Fruit fly (Drosophila melanogaster) Kc167 (cell line): ENCODE data around the gene SclA.

Source experiments
- Myc ChIP-seq: fragments of >200 bp; optimal IDR thresholded peaks from 2 replicates; lab custom pipeline; 2017; ENCODE audit warnings: missing external identifiers
- Sin3A ChIP-seq: fragments of >200 bp; optimal IDR thresholded peaks from 2 replicates; lab custom pipeline; 2018; ENCODE audit warnings: missing external identifiers
- h ChIP-seq: fragments of >200 bp; optimal IDR thresholded peaks from 3 replicates; lab custom pipeline; 2018; ENCODE audit warnings: missing external identifiers
- insv ChIP-seq: fragments of >200 bp; optimal IDR thresholded peaks from 3 replicates; lab custom pipeline; 2018; ENCODE audit warnings: missing external identifiers
- psq ChIP-seq: fragments of >200 bp; optimal IDR thresholded peaks from 2 replicates; lab custom pipeline; 2017; ENCODE audit warnings: missing external identifiers
- ttk ChIP-seq: sonication (Bioruptor generic); optimal IDR thresholded peaks from 2 replicates; lab custom pipeline; 2017; ENCODE audit warnings: missing external identifiers

The SclA gene

DNA sequence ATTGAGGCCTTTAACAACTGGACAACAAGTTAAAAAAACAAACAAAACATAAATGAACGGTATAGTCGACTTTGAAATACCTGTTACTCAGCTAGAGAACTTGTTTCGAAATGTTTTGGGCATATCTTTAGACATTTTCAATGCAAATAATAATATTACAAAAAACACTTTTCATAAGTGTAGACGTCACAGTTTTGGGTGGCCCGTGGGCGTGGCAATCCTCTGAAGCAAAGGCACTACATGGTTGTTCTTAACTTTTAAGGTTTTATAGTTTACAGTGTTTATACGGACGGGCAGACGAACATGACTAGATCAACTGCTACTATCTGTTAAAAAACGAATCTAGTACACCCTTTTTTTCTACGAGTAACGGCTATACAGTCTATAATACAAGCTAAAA lies 4.7 kb downstream of the SclA start:
- no peak for TF ChIP-seq psq (lab: Kevin White, UChicago)
- TF ChIP-seq Sin3A (lab: Kevin White, UChicago) = no peak
- TF ChIP-seq insv (lab: Kevin White, UChicago) = no peak
- no peak for TF ChIP-seq Myc (lab: Kevin White, UChicago)
- TF ChIP-seq h (lab: Kevin White, UChicago) = no peak
- no peak for TF ChIP-seq ttk (lab: Kevin White, UChicago)

DNA sequence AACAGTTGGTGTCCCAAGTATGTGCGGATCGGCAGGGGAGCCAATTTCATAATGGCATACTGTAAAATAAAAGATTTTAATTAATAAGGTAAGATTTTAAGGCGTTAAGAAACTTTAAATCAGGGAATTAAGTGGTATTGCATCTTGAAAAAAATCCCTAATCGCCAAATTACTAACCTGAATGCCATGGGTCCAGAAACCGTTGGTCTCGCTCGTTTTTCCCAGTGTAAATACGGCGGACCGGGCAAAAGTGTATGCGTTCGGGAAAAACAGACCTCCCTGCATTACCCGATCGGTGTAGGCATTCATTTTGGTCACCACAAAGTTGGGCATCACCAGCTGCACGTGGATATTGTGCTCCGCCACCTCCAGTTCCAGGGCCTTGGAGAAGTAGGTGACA lies 5.6 kb downstream of the SclA start:
- TF ChIP-seq h (lab: Kevin White, UChicago) (no peak), ttk (lab: Kevin White, UChicago) (no peak), insv (lab: Kevin White, UChicago) (no peak), Sin3A (lab: Kevin White, UChicago) (no peak), psq (lab: Kevin White, UChicago) (no peak), Myc (lab: Kevin White, UChicago) (no peak)

dm6 chr2L:16845179-16845578 lies 7.4 kb downstream of the SclA start:
- TF ChIP-seq h (lab: Kevin White, UChicago) (no peak), psq (lab: Kevin White, UChicago) (no peak), ttk (lab: Kevin White, UChicago) (no peak), Myc (lab: Kevin White, UChicago) (no peak), Sin3A (lab: Kevin White, UChicago) (no peak), insv (lab: Kevin White, UChicago) (no peak)

DNA sequence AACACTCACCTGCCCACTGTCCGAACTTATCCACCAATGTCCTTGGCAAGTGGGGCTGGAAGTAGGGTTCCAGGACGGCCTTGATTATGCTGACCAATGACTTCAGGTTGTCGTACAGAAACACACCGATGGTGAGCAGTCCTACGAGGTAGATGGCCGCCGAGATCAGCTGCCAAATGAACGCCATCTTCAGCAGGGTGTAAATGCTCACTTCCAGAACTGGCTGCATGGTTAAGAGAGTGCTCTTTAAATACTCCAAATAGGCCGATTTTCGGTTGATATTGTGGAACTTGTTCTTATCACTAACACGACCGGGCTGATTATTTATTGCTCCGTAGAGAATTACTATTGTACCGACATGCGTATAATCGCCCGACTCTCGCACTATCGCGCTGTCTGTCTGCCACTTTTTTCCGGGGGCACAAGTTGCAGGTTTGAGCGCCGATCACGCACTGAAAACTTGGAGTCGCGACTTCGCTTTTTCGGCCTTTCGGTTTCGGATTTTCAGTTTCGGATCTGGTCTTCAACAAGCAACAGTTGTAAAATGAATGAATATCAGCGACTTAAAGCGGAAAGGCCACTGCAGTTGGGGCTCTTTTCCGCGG lies 9.1 kb downstream of the SclA start:
- TF ChIP-seq Sin3A (lab: Kevin White, UChicago) = no peak
- no peak for TF ChIP-seq Myc (lab: Kevin White, UChicago)
- no peak for TF ChIP-seq insv (lab: Kevin White, UChicago)
- TF ChIP-seq ttk (lab: Kevin White, UChicago) = no peak
- TF ChIP-seq h (lab: Kevin White, UChicago) = no peak
- TF ChIP-seq psq (lab: Kevin White, UChicago) = no peak

DNA sequence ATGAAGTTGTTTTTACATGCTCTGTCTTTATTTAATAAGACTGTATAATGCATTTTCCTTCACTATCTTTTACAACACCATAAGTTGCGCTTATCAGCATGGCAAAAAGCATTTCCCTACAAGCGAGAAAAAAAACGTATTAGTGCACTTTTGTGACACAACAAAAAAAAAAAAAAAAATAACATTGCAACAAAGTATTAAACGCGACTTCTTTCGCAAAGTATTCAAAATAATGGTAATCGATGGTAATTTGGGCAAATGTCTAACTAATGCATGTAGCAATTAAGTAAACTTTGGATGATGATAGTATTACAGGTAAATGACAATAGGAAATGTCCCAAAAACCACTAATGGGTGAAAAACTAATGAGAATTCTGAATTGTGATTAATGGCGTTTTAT lies 10.2 kb downstream of the SclA start:
- no peak for TF ChIP-seq Sin3A (lab: Kevin White, UChicago)
- no peak for TF ChIP-seq ttk (lab: Kevin White, UChicago)
- TF ChIP-seq insv (lab: Kevin White, UChicago) = no peak
- TF ChIP-seq Myc (lab: Kevin White, UChicago) = no peak
- TF ChIP-seq h (lab: Kevin White, UChicago) = no peak

dm6 chr2L:16848670-16849069 lies 10.9 kb downstream of the SclA start, which contains the start of gene CG13284:
TSS of gene CG13284 (minus strand) at chr2L:16848716.
- TF ChIP-seq Myc (lab: Kevin White, UChicago) (no peak), h (lab: Kevin White, UChicago) (no peak), insv (lab: Kevin White, UChicago) (no peak), ttk (lab: Kevin White, UChicago) (no peak), Sin3A (lab: Kevin White, UChicago) (no peak), psq (lab: Kevin White, UChicago) (no peak)

dm6 chr2L:16850442-16850841 lies 12.7 kb downstream of the SclA start:
- TF ChIP-seq psq (lab: Kevin White, UChicago) (no peak), h (lab: Kevin White, UChicago) (no peak), insv (lab: Kevin White, UChicago) (no peak), Myc (lab: Kevin White, UChicago) (no peak)

- TF ChIP-seq psq (lab: Kevin White, UChicago) (no peak), h (lab: Kevin White, UChicago) (no peak), Sin3A (lab: Kevin White, UChicago) (no peak), insv (lab: Kevin White, UChicago) (no peak), ttk (lab: Kevin White, UChicago) (no peak), Myc (lab: Kevin White, UChicago) (no peak)
Observed at dm6 chr2L:16852318-16852932, 14.7 kb downstream of the SclA start, which contains the start of gene CG31810. TSS of gene CG31810 (minus strand) at chr2L:16852368.

- no peak for TF ChIP-seq Sin3A (lab: Kevin White, UChicago)
- no peak for TF ChIP-seq insv (lab: Kevin White, UChicago)
- TF ChIP-seq h (lab: Kevin White, UChicago) = no peak
- TF ChIP-seq Myc (lab: Kevin White, UChicago) = no peak
- no peak for TF ChIP-seq ttk (lab: Kevin White, UChicago)
- no peak for TF ChIP-seq psq (lab: Kevin White, UChicago)
Observed at dm6 chr2L:16857131-16857530, 19.4 kb downstream of the SclA start.

- no peak for TF ChIP-seq h (lab: Kevin White, UChicago)
- TF ChIP-seq psq (lab: Kevin White, UChicago) = no peak
- TF ChIP-seq Sin3A (lab: Kevin White, UChicago) = no peak
- no peak for TF ChIP-seq Myc (lab: Kevin White, UChicago)
- TF ChIP-seq insv (lab: Kevin White, UChicago) = no peak
- TF ChIP-seq ttk (lab: Kevin White, UChicago) = no peak
Observed at dm6 chr2L:16857665-16858064, 19.9 kb downstream of the SclA start.

DNA sequence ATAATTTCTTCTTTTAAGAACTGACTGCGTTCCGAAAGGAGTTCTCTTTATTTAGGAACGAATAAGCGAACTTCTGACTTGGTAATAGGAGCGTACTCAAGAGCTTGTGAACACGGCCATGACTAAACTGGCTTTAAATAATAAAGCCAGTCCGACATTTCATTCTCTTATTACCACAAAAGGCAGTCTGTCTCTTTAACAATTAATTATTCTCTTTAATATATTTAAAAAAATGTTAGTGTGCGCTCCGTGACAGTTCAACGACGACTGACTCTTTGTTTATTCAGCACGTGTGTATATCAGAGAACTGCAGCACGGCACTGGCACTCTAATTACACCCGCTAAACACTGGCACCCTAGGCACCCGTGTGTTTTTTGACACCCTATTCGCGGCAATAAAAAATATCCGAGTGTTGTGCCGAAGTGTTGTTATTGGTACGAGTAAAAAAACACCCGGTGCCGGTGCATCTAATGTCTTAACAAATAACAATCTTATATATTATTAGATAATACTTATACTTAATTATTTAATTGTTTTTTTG lies 20.8 kb downstream of the SclA start, which contains the start of gene CG31809:
TSS of gene CG31809 (minus strand) at position 249 of the 542 bp plus-strand sequence.
- TF ChIP-seq Myc (lab: Kevin White, UChicago) (no peak), ttk (lab: Kevin White, UChicago) (no peak), insv (lab: Kevin White, UChicago) (no peak)
